Fruit fly (Drosophila melanogaster): ENCODE data around the gene Lectin-galC1.

The Lectin-galC1 gene

DNA sequence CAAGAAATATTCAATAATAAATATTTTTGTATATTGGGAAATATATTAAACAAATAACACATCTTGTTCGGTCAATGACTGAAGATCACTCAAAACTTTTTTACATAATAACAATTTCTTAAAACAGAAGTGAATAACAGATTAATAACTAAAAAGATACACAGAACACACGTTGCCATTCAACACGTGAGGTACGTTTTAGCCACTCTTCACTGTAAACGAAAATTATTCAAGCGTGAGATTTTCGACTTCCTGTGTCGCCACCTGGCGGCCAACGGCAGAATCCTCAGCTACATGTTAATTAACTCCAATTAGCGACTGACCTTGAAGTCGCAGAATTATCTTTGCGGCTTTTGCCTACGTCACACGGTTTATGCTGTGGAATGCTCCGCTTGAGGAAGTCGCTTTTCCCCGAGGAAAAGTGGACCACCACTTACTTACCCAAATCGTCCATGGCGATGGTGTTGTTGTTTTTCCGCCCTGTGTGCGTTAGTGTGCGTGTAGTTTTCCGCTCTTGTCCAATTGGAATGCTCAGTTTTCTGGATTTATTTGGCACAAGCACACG is 8.6 kb downstream of the Lectin-galC1 start (continued):
- TF ChIP-seq Tbp (GFP tag; optimal IDR thresholded peaks at IDR 0.05), result no peak
- peak; percentile 52 for TF ChIP-seq odd (GFP tag; optimal IDR thresholded peaks at IDR 0.05)
- peak; percentile 77 for TF ChIP-seq Lpt (GFP tag; optimal IDR thresholded peaks at IDR 0.05)
- peak; percentile 30 for TF ChIP-seq CG3407 (GFP tag; optimal IDR thresholded peaks at IDR 0.05)
- TF ChIP-seq CG1024 (GFP tag; IDR thresholded peaks at IDR 0.05), result no peak
- TF ChIP-seq B-H1 (GFP tag; IDR thresholded peaks at IDR 0.05), result peak; percentile 45; the same call in 1 of the 3 replicates
- peak; percentile 48 for TF ChIP-seq CG10431 (GFP tag; optimal IDR thresholded peaks at IDR 0.05)
- peak; percentile 20 for TF ChIP-seq Lhr (GFP tag; optimal IDR thresholded peaks at IDR 0.05)
- peak; percentile 68 for TF ChIP-seq sisA (GFP tag; IDR thresholded peaks at IDR 0.05)
- TF ChIP-seq da (GFP tag; optimal IDR thresholded peaks at IDR 0.05), result no peak
- TF ChIP-seq CG11696 (GFP tag; IDR thresholded peaks at IDR 0.05), result peak; percentile 46; the same call in 1 of the 2 replicates
- TF ChIP-seq Bgb (GFP tag; IDR thresholded peaks at IDR 0.05; ENCODE audit: partially characterized antibody), result peak; percentile 6; the same call in 1 of the 2 replicates
- no peak for TF ChIP-seq knrl (GFP tag; IDR thresholded peaks at IDR 0.05; ENCODE audit: partially characterized antibody)
- no peak for TF ChIP-seq Drgx (GFP tag; IDR thresholded peaks at IDR 0.05)
- TF ChIP-seq Atf6 (GFP tag; IDR thresholded peaks at IDR 0.05), result peak; percentile 77
- no peak for TF ChIP-seq CG7928 (GFP tag; optimal IDR thresholded peaks at IDR 0.05)
- peak; percentile 92 for TF ChIP-seq Med (GFP tag)
- TF ChIP-seq pnt (GFP tag; optimal IDR thresholded peaks at IDR 0.05), result peak; percentile 55
- peak; percentile 64 for TF ChIP-seq CG13624 (GFP tag; optimal IDR thresholded peaks at IDR 0.05)
- TF ChIP-seq h (optimal IDR thresholded peaks at IDR 0.05), result no peak
- TF ChIP-seq bab2 (GFP tag; optimal IDR thresholded peaks at IDR 0.05), result peak; percentile 52
- peak; percentile 91 for TF ChIP-seq sens (GFP tag)
- TF ChIP-seq crp (GFP tag; optimal IDR thresholded peaks at IDR 0.05), result no peak
- peak; percentile 76 for TF ChIP-seq CoRest (tag; optimal IDR thresholded peaks at IDR 0.05)
- peak; percentile 59 for TF ChIP-seq CG10959 (GFP tag; IDR thresholded peaks at IDR 0.05)
- TF ChIP-seq ttk (GFP tag; IDR thresholded peaks at IDR 0.05), result peak; percentile 38; the same call in 1 of the 2 replicates
- TF ChIP-seq Blimp-1 (GFP tag; optimal IDR thresholded peaks at IDR 0.05), result peak; percentile 66
- peak; percentile 53 for TF ChIP-seq CG1233 (GFP tag; optimal IDR thresholded peaks at IDR 0.05)
- TF ChIP-seq stwl (tag; optimal IDR thresholded peaks at IDR 0.05), result peak; percentile 15
- peak; percentile 24; the same call in 1 of the 2 replicates for TF ChIP-seq CG6272 (GFP tag; IDR thresholded peaks at IDR 0.05)
- peak; percentile 58 for TF ChIP-seq CG13296 (GFP tag; optimal IDR thresholded peaks at IDR 0.05)
- TF ChIP-seq dmrt99B (tag; optimal IDR thresholded peaks at IDR 0.05), result peak; percentile 78
- TF ChIP-seq CG8478 (optimal IDR thresholded peaks at IDR 0.05), result no peak
- no peak for TF ChIP-seq bowl (GFP tag; IDR thresholded peaks at IDR 0.05)
- no peak for TF ChIP-seq yki (optimal IDR thresholded peaks at IDR 0.05)
- no peak for TF ChIP-seq ash1 (GFP tag; optimal IDR thresholded peaks at IDR 0.05)
- TF ChIP-seq ranshi (GFP tag; IDR thresholded peaks at IDR 0.05), result peak; percentile 73
- peak; percentile 77 for TF ChIP-seq CG7839 (tag; optimal IDR thresholded peaks at IDR 0.05)
- TF ChIP-seq scrt (GFP tag; optimal IDR thresholded peaks at IDR 0.05), result peak; percentile 53
- TF ChIP-seq gcm2 (GFP tag; optimal IDR thresholded peaks at IDR 0.05), result peak; percentile 37
- TF ChIP-seq Sox100B (GFP tag; optimal IDR thresholded peaks at IDR 0.05), result peak; percentile 55
- TF ChIP-seq CG15514 (GFP tag; optimal IDR thresholded peaks at IDR 0.05), result peak; percentile 47
- TF ChIP-seq Kr (GFP tag; optimal IDR thresholded peaks at IDR 0.05), result no peak
- TF ChIP-seq Poxn (GFP tag; IDR thresholded peaks at IDR 0.05), result peak; percentile 16; the same call in 1 of the 2 replicates
- TF ChIP-seq CG2116 (GFP tag; optimal IDR thresholded peaks at IDR 0.05), result peak; percentile 4
- TF ChIP-seq Rfx (GFP tag; IDR thresholded peaks at IDR 0.05), result peak; percentile 86
- TF ChIP-seq peb (GFP tag; IDR thresholded peaks at IDR 0.05), result peak; percentile 36; the same call in 1 of the 2 replicates
- peak; percentile 79 for TF ChIP-seq Meics (GFP tag; optimal IDR thresholded peaks at IDR 0.05)
- TF ChIP-seq CG1832 (GFP tag; optimal IDR thresholded peaks at IDR 0.05), result no peak
- 0 out of 3 replicates have a peak, but pooled peaks have one; percentile 32 for TF ChIP-seq Mrtf (GFP tag; IDR thresholded peaks at IDR 0.05)
- TF ChIP-seq nmo (GFP tag; optimal IDR thresholded peaks at IDR 0.05), result peak; percentile 74

All from whole organism, embryonic.